Worm (Caenorhabditis elegans): Measurements from ENCODE around the gene Y43C5A.4.

- TF ChIP-seq ceh-36 (tag; optimal IDR thresholded peaks at IDR 0.05) (no peak), B0310.2 (tag; optimal IDR thresholded peaks at IDR 0.05) (no peak), ama-1 (optimal IDR thresholded peaks at IDR 0.05) (no peak), tbx-37 (GFP tag; conservative IDR thresholded peaks at IDR 0.05) (no peak), tra-4 (tag; optimal IDR thresholded peaks at IDR 0.05) (no peak)
Observed at ce11 chrIV:10243276-10243675, 34.5 kb upstream of the Y43C5A.4 start, which contains the start of gene tkt-1.
